Worm (Caenorhabditis elegans): ENCODE data around the gene srsx-6.

srsx-6 gene

ce11 chrV:7926784-7927183, at the start of gene srsx-6:
Gene srsx-6, plus strand, starts transcription at chrV:7927084.
- TF ChIP-seq jun-1 (tag; optimal IDR thresholded peaks at IDR 0.05) (no peak), sea-2 (GFP tag; optimal IDR thresholded peaks at IDR 0.05) (no peak), lin-15B (tag; optimal IDR thresholded peaks at IDR 0.05) (no peak), egl-27 (tag; optimal IDR thresholded peaks at IDR 0.05) (no peak), zag-1 (tag; optimal IDR thresholded peaks at IDR 0.05) (no peak), ZK546.5 (tag; optimal IDR thresholded peaks at IDR 0.05) (no peak), ceh-16 (tag; optimal IDR thresholded peaks at IDR 0.05) (no peak), nhr-43 (tag; optimal IDR thresholded peaks at IDR 0.05; ENCODE audit: poor library complexity, severe bottlenecking) (no peak), ama-1 (optimal IDR thresholded peaks at IDR 0.05) (no peak), nhr-77 (tag; optimal IDR thresholded peaks at IDR 0.05) (no peak), elt-1 (tag; optimal IDR thresholded peaks at IDR 0.05) (no peak), ceh-28 (tag; optimal IDR thresholded peaks at IDR 0.05) (no peak), R02D3.7 (tag; optimal IDR thresholded peaks at IDR 0.05) (no peak)

ce11 chrV:7878411-7878964, 48.4 kb upstream of the srsx-6 start, which contains the start of gene F40A3.2:
Gene F40A3.2, plus strand, starts transcription at chrV:7878914.
- TF ChIP-seq ama-1 (optimal IDR thresholded peaks at IDR 0.05) (peak; percentile 27), daf-12 (tag; optimal IDR thresholded peaks at IDR 0.05) (no peak)

DNA sequence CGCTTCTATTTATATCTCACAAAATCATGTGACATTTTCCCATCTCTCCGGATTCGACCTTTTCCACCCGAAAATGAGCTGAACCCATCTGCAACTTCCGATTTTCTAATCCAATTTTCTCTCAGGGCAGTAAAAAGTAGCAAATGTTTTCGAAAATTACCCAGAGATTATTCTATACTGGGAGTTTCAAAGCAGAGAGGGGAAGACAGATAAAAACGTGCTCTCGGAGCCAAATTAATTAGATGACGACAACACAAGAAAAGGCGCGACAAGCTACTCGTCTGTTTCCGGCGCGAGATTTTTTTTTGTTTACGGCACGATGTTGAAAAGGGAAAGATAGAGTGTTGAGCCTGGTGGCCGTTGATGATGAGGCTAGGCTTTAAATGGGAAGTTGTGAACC, 42.4 kb upstream of the srsx-6 start:
- TF ChIP-seq snpc-4 (tag; optimal IDR thresholded peaks at IDR 0.05) (no peak), ceh-9 (tag; optimal IDR thresholded peaks at IDR 0.05) (no peak), lin-39 (tag; optimal IDR thresholded peaks at IDR 0.05) (peak; percentile 12), nhr-28 (tag; optimal IDR thresholded peaks at IDR 0.05) (no peak), nfya-1 (tag; optimal IDR thresholded peaks at IDR 0.05; ENCODE audit: insufficient read depth) (no peak), unc-39 (tag; optimal IDR thresholded peaks at IDR 0.05) (no peak), zag-1 (tag; optimal IDR thresholded peaks at IDR 0.05) (no peak), skn-1 (tag; optimal IDR thresholded peaks at IDR 0.05) (no peak), elt-3 (tag; optimal IDR thresholded peaks at IDR 0.05) (no peak)

DNA sequence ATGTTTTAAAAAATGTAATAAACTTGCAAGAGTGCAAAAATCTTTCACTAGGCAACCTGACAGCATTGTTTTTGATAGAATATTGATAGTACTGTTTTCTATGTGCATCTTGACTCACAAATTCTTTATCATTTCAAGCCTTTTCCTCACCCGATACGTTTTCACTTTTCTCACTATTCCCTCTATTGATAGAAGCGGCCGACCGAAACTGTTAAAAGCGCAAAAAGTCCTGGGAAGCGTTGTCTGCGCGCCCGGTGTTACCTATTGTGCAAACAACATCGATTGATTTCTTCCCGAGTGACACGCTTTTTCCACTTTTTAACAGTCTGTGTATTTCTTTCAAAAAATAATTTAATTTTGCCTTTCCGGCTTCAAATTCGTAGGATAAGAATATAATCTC, 38.8 kb upstream of the srsx-6 start:
- TF ChIP-seq elt-2 (tag; optimal IDR thresholded peaks at IDR 0.05) (peak; percentile 48), pqm-1 (tag; optimal IDR thresholded peaks at IDR 0.05) (peak; percentile 77), snpc-4 (tag; optimal IDR thresholded peaks at IDR 0.05) (peak; percentile 47), pha-4 (tag; optimal IDR thresholded peaks at IDR 0.05) (peak; percentile 50), elt-3 (tag; optimal IDR thresholded peaks at IDR 0.05) (no peak)

ce11 chrV:7891230-7891629, 35.7 kb upstream of the srsx-6 start, which contains the start of gene F40A3.1:
Gene F40A3.1, plus strand, starts transcription at chrV:7891530.
- TF ChIP-seq fkh-2 (tag; optimal IDR thresholded peaks at IDR 0.05): no peak
- peak; percentile 52 for TF ChIP-seq lin-39 (tag; optimal IDR thresholded peaks at IDR 0.05)
- TF ChIP-seq nhr-11 (tag; optimal IDR thresholded peaks at IDR 0.05): no peak
- no peak for TF ChIP-seq ceh-28 (tag; optimal IDR thresholded peaks at IDR 0.05)
- no peak for TF ChIP-seq elt-1 (tag; optimal IDR thresholded peaks at IDR 0.05)

ce11 chrV:7893812-7894381, 33.0 kb upstream of the srsx-6 start, which contains the start of gene F40A3.6:
Gene F40A3.6, minus strand, starts transcription at chrV:7893862.
- peak; percentile 13 for TF ChIP-seq lin-39 (tag; optimal IDR thresholded peaks at IDR 0.05)
- peak; percentile 37 for TF ChIP-seq nfya-1 (tag; optimal IDR thresholded peaks at IDR 0.05; ENCODE audit: insufficient read depth)
- TF ChIP-seq egl-5 (tag; optimal IDR thresholded peaks at IDR 0.05): peak; percentile 78
- TF ChIP-seq tbx-2 (tag; optimal IDR thresholded peaks at IDR 0.05): no peak
- no peak for TF ChIP-seq ZK546.5 (tag; optimal IDR thresholded peaks at IDR 0.05)

DNA sequence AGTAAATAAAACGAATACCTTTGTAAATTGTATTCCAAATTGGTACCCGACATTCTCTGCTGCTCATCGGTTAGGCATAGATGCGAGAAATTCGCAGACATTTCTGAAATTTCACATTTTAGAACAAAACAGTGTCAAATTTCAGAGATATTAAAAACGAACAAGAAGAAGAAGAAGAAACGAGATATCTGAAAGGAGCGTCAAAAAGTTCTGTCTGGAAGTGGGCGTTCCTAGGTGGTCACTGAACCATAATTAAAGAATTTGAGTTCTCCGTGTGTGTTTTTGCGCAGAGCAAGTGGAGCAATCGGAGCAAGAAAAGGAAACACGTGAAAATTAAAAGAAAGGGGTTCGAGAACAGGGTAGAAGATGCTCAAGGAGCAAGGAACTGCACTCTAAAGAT, 27.1 kb upstream of the srsx-6 start, which contains the start of gene F40A3.7:
Gene F40A3.7, minus strand, starts transcription at position 101 of the 400 bp plus-strand sequence.
- TF ChIP-seq tbx-2 (tag; optimal IDR thresholded peaks at IDR 0.05) (no peak), mdl-1 (tag; optimal IDR thresholded peaks at IDR 0.05) (no peak), ceh-82 (tag; optimal IDR thresholded peaks at IDR 0.05) (no peak), nhr-76 (tag; optimal IDR thresholded peaks at IDR 0.05) (no peak), fkh-2 (tag; optimal IDR thresholded peaks at IDR 0.05) (no peak)

Measured in whole organism, L3 larva.